Worm (Caenorhabditis elegans): Measurements from ENCODE around the gene D1046.2.
A peak's percentile ranks its signal among the peaks of the same experiment; 100 is the strongest.

D1046.2 gene

ce11 chrIV:8947146-8947545 is 21.3 kb upstream of the D1046.2 start (continued):
- TF ChIP-seq madf-2 (tag; optimal IDR thresholded peaks at IDR 0.05) (no peak), hlh-15 (tag; optimal IDR thresholded peaks at IDR 0.05) (no peak), ztf-16 (tag; optimal IDR thresholded peaks at IDR 0.05) (no peak), pqm-1 (tag; optimal IDR thresholded peaks at IDR 0.05) (no peak), K02D7.2 (tag; optimal IDR thresholded peaks at IDR 0.05) (no peak), pros-1 (tag; optimal IDR thresholded peaks at IDR 0.05) (no peak), ceh-6 (GFP tag; optimal IDR thresholded peaks at IDR 0.05) (no peak), unc-55 (GFP tag; optimal IDR thresholded peaks at IDR 0.05) (peak; percentile 88), ceh-2 (tag; optimal IDR thresholded peaks at IDR 0.05) (no peak), pha-2 (tag; optimal IDR thresholded peaks at IDR 0.05) (no peak)

ce11 chrIV:8943430-8943829 is 17.6 kb upstream of the D1046.2 start:
- peak; percentile 48 for TF ChIP-seq unc-42 (tag; optimal IDR thresholded peaks at IDR 0.05)
- no peak for TF ChIP-seq hlh-13 (GFP tag; optimal IDR thresholded peaks at IDR 0.05)

- TF ChIP-seq C38D4.7 (GFP tag; optimal IDR thresholded peaks at IDR 0.05) (no peak), tbx-7 (tag; optimal IDR thresholded peaks at IDR 0.05) (no peak), sox-4 (tag; optimal IDR thresholded peaks at IDR 0.05) (no peak), lim-6 (tag; optimal IDR thresholded peaks at IDR 0.05) (no peak), ceh-22 (tag; optimal IDR thresholded peaks at IDR 0.05) (no peak), nhr-11 (tag; optimal IDR thresholded peaks at IDR 0.05) (no peak), che-1 (tag; optimal IDR thresholded peaks at IDR 0.05) (no peak)
Observed at ce11 chrIV:8933575-8933974, 7.7 kb upstream of the D1046.2 start, which contains the start of gene D1046.4. TSS of gene D1046.4 (plus strand) at chrIV:8933875.

ce11 chrIV:8929942-8930492 is 4.2 kb upstream of the D1046.2 start, which contains the start of the genes D1046.18 and slc-25A26:
TSS of gene D1046.18 (plus strand) at chrIV:8930242.
TSS of gene slc-25A26 (plus strand) at chrIV:8930442.
- TF ChIP-seq sdc-2 (tag; optimal IDR thresholded peaks at IDR 0.05) = no peak

- TF ChIP-seq rnt-1 (tag; optimal IDR thresholded peaks at IDR 0.05) (peak; percentile 86), nfya-1 (tag; optimal IDR thresholded peaks at IDR 0.05) (peak; percentile 66), ets-4 (tag; optimal IDR thresholded peaks at IDR 0.05) (peak; percentile 78), hlh-8 (tag; optimal IDR thresholded peaks at IDR 0.05) (peak; percentile 73), ceh-9 (tag; optimal IDR thresholded peaks at IDR 0.05) (peak; percentile 71), K09A11.1 (tag; optimal IDR thresholded peaks at IDR 0.05; ENCODE audit: insufficient read depth) (peak; percentile 81), ceh-14 (tag; optimal IDR thresholded peaks at IDR 0.05) (peak; percentile 93), che-1 (tag; optimal IDR thresholded peaks at IDR 0.05) (peak; percentile 96), dmd-4 (tag; optimal IDR thresholded peaks at IDR 0.05; ENCODE audit: borderline replicate concordance) (peak; percentile 96), ceh-24 (tag; optimal IDR thresholded peaks at IDR 0.05) (peak; percentile 91), ceh-2 (tag; optimal IDR thresholded peaks at IDR 0.05) (peak; percentile 95), unc-42 (tag; optimal IDR thresholded peaks at IDR 0.05) (peak; percentile 33), pha-2 (tag; optimal IDR thresholded peaks at IDR 0.05) (peak; percentile 90), ttx-3 (tag; optimal IDR thresholded peaks at IDR 0.05) (peak; percentile 94), lim-6 (tag; optimal IDR thresholded peaks at IDR 0.05) (peak; percentile 80), ahr-1 (tag; optimal IDR thresholded peaks at IDR 0.05) (peak; percentile 95), ceh-18 (tag; optimal IDR thresholded peaks at IDR 0.05) (peak; percentile 92), C08G9.2 (tag; optimal IDR thresholded peaks at IDR 0.05) (peak; percentile 92), pha-4 (tag; optimal IDR thresholded peaks at IDR 0.05) (no peak), unc-3 (GFP tag; conservative IDR thresholded peaks at IDR 0.05) (peak; percentile 88), unc-3 (tag; optimal IDR thresholded peaks at IDR 0.05) (peak; percentile 91), Y22D7AL.16 (tag; optimal IDR thresholded peaks at IDR 0.05) (peak; percentile 89), zip-5 (tag; optimal IDR thresholded peaks at IDR 0.05) (peak; percentile 45), K02D7.2 (tag; optimal IDR thresholded peaks at IDR 0.05) (peak; percentile 94), gmeb-2 (tag; optimal IDR thresholded peaks at IDR 0.05) (peak; percentile 96), nhr-232 (tag; optimal IDR thresholded peaks at IDR 0.05) (peak; percentile 94), pqm-1 (tag; optimal IDR thresholded peaks at IDR 0.05) (peak; percentile 93), tbx-7 (tag; optimal IDR thresholded peaks at IDR 0.05) (peak; percentile 69), pros-1 (tag; optimal IDR thresholded peaks at IDR 0.05) (peak; percentile 29), sox-4 (tag; optimal IDR thresholded peaks at IDR 0.05) (peak; percentile 98), C38D4.7 (GFP tag; optimal IDR thresholded peaks at IDR 0.05) (peak; percentile 96), unc-86 (tag; optimal IDR thresholded peaks at IDR 0.05) (peak; percentile 97), hlh-15 (tag; optimal IDR thresholded peaks at IDR 0.05) (peak; percentile 88), ceh-45 (GFP tag; IDR thresholded peaks at IDR 0.05) (peak; percentile 96), ceh-34 (tag; optimal IDR thresholded peaks at IDR 0.05) (peak; percentile 94)
Observed at ce11 chrIV:8927093-8927492, 1.2 kb upstream of the D1046.2 start.
